Worm (Caenorhabditis elegans) whole organism, mixed stage, embryonic: ENCODE results near the gene npp-5.

Experiments used
- M03D4.4 ChIP-seq: sonication (generic microtip); optimal IDR thresholded peaks from 2 replicates; lab custom pipeline; 2017; ENCODE audit warnings: mild to moderate bottlenecking, missing genetic modification characterization, missing compliant biosample characterization
- bed-3 ChIP-seq: fragments of 200-800 bp; sonication (Bioruptor generic); optimal IDR thresholded peaks from 3 replicates; lab custom pipeline; 2018; ENCODE audit warnings: mild to moderate bottlenecking, missing genetic modification characterization, moderate library complexity, missing compliant biosample characterization
- blmp-1 ChIP-seq: fragments of 150-350 bp; optimal IDR thresholded peaks from 2 replicates; lab custom pipeline; 2014; ENCODE audit warnings: missing biosample characterization, missing genetic modification characterization
- ceh-39 ChIP-seq: fragments of 150-350 bp; optimal IDR thresholded peaks from 2 replicates; lab custom pipeline; 2014; ENCODE audit warnings: missing biosample characterization, missing genetic modification characterization
- ceh-43 ChIP-seq: fragments of 200-800 bp; sonication (Bioruptor generic); optimal IDR thresholded peaks from 2 replicates; lab custom pipeline; 2018; ENCODE audit warnings: mild to moderate bottlenecking, missing genetic modification characterization, moderate library complexity, missing compliant biosample characterization
- ceh-83 ChIP-seq: fragments of 200-800 bp; sonication (Bioruptor generic); optimal IDR thresholded peaks from 2 replicates; lab custom pipeline; 2018; ENCODE audit warnings: mild to moderate bottlenecking, missing genetic modification characterization, missing compliant biosample characterization
- ces-1 ChIP-seq: fragments of 150-350 bp; optimal IDR thresholded peaks from 2 replicates; lab custom pipeline; 2014; ENCODE audit warnings: missing biosample characterization, missing genetic modification reagents, missing genetic modification characterization
- drap-1 ChIP-seq: fragments of 200-800 bp; sonication (Bioruptor generic); optimal IDR thresholded peaks from 3 replicates; lab custom pipeline; 2018; ENCODE audit warnings: mild to moderate bottlenecking, missing genetic modification characterization, missing compliant biosample characterization
- elt-3 ChIP-seq: fragments of 150-350 bp; optimal IDR thresholded peaks from 2 replicates; lab custom pipeline; 2014; ENCODE audit warnings: missing biosample characterization, missing genetic modification characterization
- flh-1 ChIP-seq: fragments of 200-800 bp; sonication (Bioruptor generic); optimal IDR thresholded peaks from 2 replicates; lab custom pipeline; 2018; ENCODE audit warnings: mild to moderate bottlenecking, missing genetic modification characterization, moderate library complexity, missing compliant biosample characterization
- ham-2 ChIP-seq: fragments of 200-800 bp; sonication (Bioruptor generic); optimal IDR thresholded peaks from 2 replicates; lab custom pipeline; 2018; ENCODE audit warnings: mild to moderate bottlenecking, missing genetic modification characterization, missing compliant biosample characterization
- hlh-1 ChIP-seq: fragments of 150-350 bp; optimal IDR thresholded peaks from 2 replicates; lab custom pipeline; 2014; ENCODE audit warnings: missing biosample characterization, missing genetic modification reagents, missing genetic modification characterization
- lin-13 ChIP-seq: fragments of 150-350 bp; optimal IDR thresholded peaks from 2 replicates; lab custom pipeline; 2014; ENCODE audit warnings: missing biosample characterization, missing genetic modification characterization
- lin-32 ChIP-seq: fragments of 200-800 bp; sonication (Bioruptor generic); optimal IDR thresholded peaks from 2 replicates; lab custom pipeline; 2018; ENCODE audit warnings: mild to moderate bottlenecking, missing genetic modification characterization, missing compliant biosample characterization
- lsy-2 ChIP-seq: fragments of 150-350 bp; optimal IDR thresholded peaks from 2 replicates; lab custom pipeline; 2014; ENCODE audit warnings: missing biosample characterization, missing genetic modification characterization
- mab-5 ChIP-seq: fragments of 150-350 bp; optimal IDR thresholded peaks from 2 replicates; lab custom pipeline; 2014; ENCODE audit warnings: missing biosample characterization, missing genetic modification characterization
- mep-1 ChIP-seq: fragments of 150-350 bp; optimal IDR thresholded peaks from 2 replicates; lab custom pipeline; 2017; ENCODE audit warnings: missing biosample characterization, missing genetic modification reagents, missing genetic modification characterization, inconsistent platforms
- mls-2 ChIP-seq: sonication (generic microtip); optimal IDR thresholded peaks from 2 replicates; lab custom pipeline; 2016; ENCODE audit warnings: mild to moderate bottlenecking, missing genetic modification characterization, moderate library complexity, missing compliant biosample characterization
- nhr-2 ChIP-seq: fragments of 150-350 bp; optimal IDR thresholded peaks from 2 replicates; lab custom pipeline; 2014; ENCODE audit warnings: missing biosample characterization, missing genetic modification characterization
- nhr-237 ChIP-seq: fragments of 150-350 bp; optimal IDR thresholded peaks from 2 replicates; lab custom pipeline; 2014; ENCODE audit warnings: missing biosample characterization, missing genetic modification characterization
- nhr-28 ChIP-seq: fragments of 150-350 bp; optimal IDR thresholded peaks from 2 replicates; lab custom pipeline; 2014; ENCODE audit warnings: missing biosample characterization, missing genetic modification characterization
- nhr-76 ChIP-seq: sonication (generic microtip); optimal IDR thresholded peaks from 2 replicates; lab custom pipeline; 2017; ENCODE audit warnings: missing biosample characterization, missing genetic modification characterization
- pha-4 ChIP-seq: fragments of 150-350 bp; optimal IDR thresholded peaks from 2 replicates; lab custom pipeline; 2018; ENCODE audit warnings: missing biosample characterization, missing genetic modification reagents, missing genetic modification characterization
- sem-2 ChIP-seq: fragments of 200-800 bp; sonication (Bioruptor generic); optimal IDR thresholded peaks from 2 replicates; lab custom pipeline; 2018; ENCODE audit warnings: mild to moderate bottlenecking, missing genetic modification characterization, missing compliant biosample characterization
- snpc-4 ChIP-seq: fragments of 150-350 bp; optimal IDR thresholded peaks from 2 replicates; lab custom pipeline; 2014; ENCODE audit warnings: missing biosample characterization, missing genetic modification characterization
- sptf-1 ChIP-seq: sonication (generic microtip); optimal IDR thresholded peaks from 2 replicates; lab custom pipeline; 2017; ENCODE audit warnings: mild to moderate bottlenecking, missing genetic modification characterization, moderate library complexity, missing compliant biosample characterization
- tbx-8 ChIP-seq: fragments of 200-800 bp; sonication (Bioruptor generic); optimal IDR thresholded peaks from 2 replicates; lab custom pipeline; 2018; ENCODE audit warnings: mild to moderate bottlenecking, missing genetic modification characterization, moderate library complexity, missing compliant biosample characterization
- unc-120 ChIP-seq: sonication (generic microtip); optimal IDR thresholded peaks from 2 replicates; lab custom pipeline; 2017; ENCODE audit warnings: missing genetic modification characterization, missing compliant biosample characterization; ENCODE audit not compliant: poor library complexity, severe bottlenecking
- unc-39 ChIP-seq: fragments of 150-350 bp; optimal IDR thresholded peaks from 2 replicates; lab custom pipeline; 2014; ENCODE audit warnings: missing biosample characterization, missing genetic modification characterization
- unc-62 ChIP-seq: fragments of 150-350 bp; optimal IDR thresholded peaks from 2 replicates; lab custom pipeline; 2014; ENCODE audit warnings: missing biosample characterization, missing genetic modification reagents, missing genetic modification characterization
- zip-8 ChIP-seq: fragments of 150-350 bp; optimal IDR thresholded peaks from 2 replicates; lab custom pipeline; 2014; ENCODE audit warnings: missing biosample characterization, missing genetic modification characterization
- ztf-11 ChIP-seq: fragments of 150-350 bp; optimal IDR thresholded peaks from 2 replicates; lab custom pipeline; 2014; ENCODE audit warnings: missing biosample characterization, missing genetic modification characterization

The npp-5 gene

ce11 chrII:11619171-11619570 lies 19.6 kb upstream of the npp-5 start:
- TF ChIP-seq mab-5 (tag; lab: Kevin White, UChicago), result no peak
- TF ChIP-seq sptf-1, result no peak
- no peak for TF ChIP-seq ces-1
- TF ChIP-seq unc-39 (tag; lab: Kevin White, UChicago), result no peak
- no peak for TF ChIP-seq blmp-1 (tag; lab: Kevin White, UChicago)
- no peak for TF ChIP-seq sem-2 (GFP tag; lab: Kevin White, UChicago)
- no peak for TF ChIP-seq lin-13 (tag; lab: Kevin White, UChicago)
- TF ChIP-seq tbx-8 (GFP tag; lab: Kevin White, UChicago), result no peak
- no peak for TF ChIP-seq nhr-76 (tag; lab: Kevin White, UChicago)
- TF ChIP-seq lin-32 (GFP tag; lab: Kevin White, UChicago), result no peak

ce11 chrII:11617715-11618114 lies 18.1 kb upstream of the npp-5 start:
- TF ChIP-seq flh-1 (GFP tag; lab: Kevin White, UChicago) (no peak), ceh-39 (no peak), nhr-237 (tag; lab: Kevin White, UChicago) (no peak), mep-1 (tag; lab: Kevin White, UChicago) (no peak), mls-2 (tag; lab: Kevin White, UChicago) (no peak), nhr-2 (tag; lab: Kevin White, UChicago) (no peak), nhr-28 (tag; lab: Kevin White, UChicago) (no peak), ceh-83 (no peak), bed-3 (GFP tag; lab: Kevin White, UChicago) (no peak), pha-4 (tag; lab: Kevin White, UChicago) (no peak), mab-5 (tag; lab: Kevin White, UChicago) (no peak)

ce11 chrII:11616333-11616942 lies 16.8 kb upstream of the npp-5 start:
- TF ChIP-seq ceh-83 (no peak), flh-1 (GFP tag; lab: Kevin White, UChicago) (no peak), nhr-2 (tag; lab: Kevin White, UChicago) (no peak), mep-1 (tag; lab: Kevin White, UChicago) (no peak), ces-1 (no peak), nhr-237 (tag; lab: Kevin White, UChicago) (no peak), ham-2 (GFP tag; lab: Kevin White, UChicago) (no peak), unc-120 (no peak), lsy-2 (tag; lab: Kevin White, UChicago) (no peak), zip-8 (tag; lab: Kevin White, UChicago) (no peak), hlh-1 (tag; lab: Kevin White, UChicago) (no peak)

- TF ChIP-seq ham-2 (GFP tag; lab: Kevin White, UChicago) (no peak), drap-1 (GFP tag; lab: Kevin White, UChicago) (no peak), nhr-76 (tag; lab: Kevin White, UChicago) (no peak), mep-1 (tag; lab: Kevin White, UChicago) (no peak), nhr-237 (tag; lab: Kevin White, UChicago) (no peak), ceh-83 (peak; percentile 35), sem-2 (GFP tag; lab: Kevin White, UChicago) (no peak), ces-1 (peak; percentile 14), elt-3 (tag; lab: Kevin White, UChicago) (no peak), hlh-1 (tag; lab: Kevin White, UChicago) (no peak), unc-62 (no peak)
Observed at ce11 chrII:11614103-11614857, 14.7 kb upstream of the npp-5 start.

ce11 chrII:11612034-11612723 lies 12.6 kb upstream of the npp-5 start, which contains the start of gene F07A11.5:
F07A11.5 (plus strand) TSS chrII:11612300.
- no peak for TF ChIP-seq unc-120
- TF ChIP-seq blmp-1 (tag; lab: Kevin White, UChicago), result no peak
- no peak for TF ChIP-seq zip-8 (tag; lab: Kevin White, UChicago)
- TF ChIP-seq nhr-28 (tag; lab: Kevin White, UChicago), result no peak
- no peak for TF ChIP-seq snpc-4
- TF ChIP-seq nhr-76 (tag; lab: Kevin White, UChicago), result no peak
- no peak for TF ChIP-seq tbx-8 (GFP tag; lab: Kevin White, UChicago)
- TF ChIP-seq ztf-11 (tag; lab: Kevin White, UChicago), result no peak
- no peak for TF ChIP-seq lsy-2 (tag; lab: Kevin White, UChicago)
- no peak for TF ChIP-seq pha-4 (tag; lab: Kevin White, UChicago)
- TF ChIP-seq flh-1 (GFP tag; lab: Kevin White, UChicago), result no peak
- TF ChIP-seq mep-1 (tag; lab: Kevin White, UChicago), result no peak
- TF ChIP-seq nhr-2 (tag; lab: Kevin White, UChicago), result no peak
- TF ChIP-seq ceh-43 (GFP tag; lab: Kevin White, UChicago), result no peak
- TF ChIP-seq lin-13 (tag; lab: Kevin White, UChicago), result no peak
- no peak for TF ChIP-seq mab-5 (tag; lab: Kevin White, UChicago)
- TF ChIP-seq elt-3 (tag; lab: Kevin White, UChicago), result no peak
- TF ChIP-seq M03D4.4 (tag; lab: Kevin White, UChicago), result no peak
